Fruit fly (Drosophila melanogaster): Measurements from ENCODE around the gene c12.1.

- TF ChIP-seq CTCF (optimal IDR thresholded peaks at IDR 0.05): no peak
- no peak for TF ChIP-seq CG8478 (optimal IDR thresholded peaks at IDR 0.05)
Measured at dm6 chrX:9345522-9345921, 26.5 kb upstream of the c12.1 start.
